Worm (Caenorhabditis elegans) whole organism, mixed stage, embryonic: Measurements from ENCODE around the gene clec-7.

Experiments
- ceh-83 ChIP-seq: fragments of 200-800 bp; sonication (Bioruptor generic); optimal IDR thresholded peaks from 2 replicates; lab custom pipeline; 2018; ENCODE audit warnings: mild to moderate bottlenecking, missing genetic modification characterization, missing compliant biosample characterization
- cnd-1 ChIP-seq: fragments of 200-800 bp; sonication (Bioruptor generic); optimal IDR thresholded peaks from 2 replicates; lab custom pipeline; 2018; ENCODE audit warnings: mild to moderate bottlenecking, missing genetic modification characterization, missing compliant biosample characterization
- elt-1 ChIP-seq: sonication (generic microtip); optimal IDR thresholded peaks from 2 replicates; lab custom pipeline; 2017; ENCODE audit warnings: missing genetic modification characterization, mild to moderate bottlenecking, missing compliant biosample characterization, antibody characterized with exemption, moderate library complexity, borderline replicate concordance; ENCODE audit not compliant: insufficient read depth
- elt-3 ChIP-seq: fragments of 150-350 bp; optimal IDR thresholded peaks from 2 replicates; lab custom pipeline; 2014; ENCODE audit warnings: missing biosample characterization, missing genetic modification characterization
- lsy-2 ChIP-seq: fragments of 150-350 bp; optimal IDR thresholded peaks from 2 replicates; lab custom pipeline; 2014; ENCODE audit warnings: missing biosample characterization, missing genetic modification characterization
- mep-1 ChIP-seq: fragments of 150-350 bp; optimal IDR thresholded peaks from 2 replicates; lab custom pipeline; 2017; ENCODE audit warnings: missing biosample characterization, missing genetic modification reagents, missing genetic modification characterization, inconsistent platforms
- nhr-76 ChIP-seq: sonication (generic microtip); optimal IDR thresholded peaks from 2 replicates; lab custom pipeline; 2017; ENCODE audit warnings: missing biosample characterization, missing genetic modification characterization
- unc-39 ChIP-seq: fragments of 150-350 bp; optimal IDR thresholded peaks from 2 replicates; lab custom pipeline; 2014; ENCODE audit warnings: missing biosample characterization, missing genetic modification characterization
- unc-62 ChIP-seq: fragments of 150-350 bp; optimal IDR thresholded peaks from 2 replicates; lab custom pipeline; 2014; ENCODE audit warnings: missing biosample characterization, missing genetic modification reagents, missing genetic modification characterization

- TF ChIP-seq unc-62 (GFP tag; lab: Kevin White, UChicago) (no peak), cnd-1 (tag; lab: Kevin White, UChicago) (no peak), lsy-2 (tag; lab: Kevin White, UChicago) (no peak), mep-1 (tag; lab: Kevin White, UChicago) (no peak), elt-3 (tag; lab: Kevin White, UChicago) (no peak), ceh-83 (GFP tag; lab: Kevin White, UChicago) (no peak), nhr-76 (tag; lab: Kevin White, UChicago) (no peak), elt-1 (tag; lab: Kevin White, UChicago) (no peak), unc-39 (tag; lab: Kevin White, UChicago) (no peak)
Measured at ce11 chrV:7321915-7322314, 6.3 kb upstream of the clec-7 start, which contains the start of gene F10G2.10.
